Worm (Caenorhabditis elegans): Measurements from ENCODE around the gene nhl-2.

The nhl-2 gene

DNA sequence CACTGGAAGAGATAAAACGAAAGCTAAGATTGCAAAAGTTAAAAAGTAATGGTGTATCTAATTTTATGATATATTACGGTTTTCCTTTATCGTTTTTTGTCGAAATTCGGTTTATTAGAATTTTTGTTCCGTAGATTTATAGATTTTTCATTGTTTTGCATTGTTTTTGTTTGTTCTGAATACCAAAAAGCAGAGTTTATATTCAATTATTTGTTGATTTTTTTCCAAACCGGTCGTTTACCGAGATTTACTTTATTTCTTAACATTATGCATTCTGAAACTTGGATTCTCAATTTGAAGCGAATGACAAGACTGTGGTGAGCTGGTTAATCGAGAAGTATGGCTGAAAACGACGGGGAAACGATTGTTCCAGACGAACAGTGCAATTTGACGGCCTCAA lies 38.1 kb upstream of the nhl-2 start, which contains the start of gene fsn-1:
Gene fsn-1 (plus strand): TSS at position 301 of the 400 bp plus-strand sequence.
- TF ChIP-seq R02D3.7 (tag; optimal IDR thresholded peaks at IDR 0.05) (no peak), ceh-9 (tag; optimal IDR thresholded peaks at IDR 0.05) (no peak), mdl-1 (tag; optimal IDR thresholded peaks at IDR 0.05) (no peak), ztf-4 (tag; optimal IDR thresholded peaks at IDR 0.05) (no peak), sea-2 (GFP tag; optimal IDR thresholded peaks at IDR 0.05) (no peak), unc-62 (GFP tag; optimal IDR thresholded peaks at IDR 0.05) (no peak), unc-39 (tag; optimal IDR thresholded peaks at IDR 0.05) (no peak), nhr-43 (tag; optimal IDR thresholded peaks at IDR 0.05; ENCODE audit: poor library complexity, severe bottlenecking) (no peak)

DNA sequence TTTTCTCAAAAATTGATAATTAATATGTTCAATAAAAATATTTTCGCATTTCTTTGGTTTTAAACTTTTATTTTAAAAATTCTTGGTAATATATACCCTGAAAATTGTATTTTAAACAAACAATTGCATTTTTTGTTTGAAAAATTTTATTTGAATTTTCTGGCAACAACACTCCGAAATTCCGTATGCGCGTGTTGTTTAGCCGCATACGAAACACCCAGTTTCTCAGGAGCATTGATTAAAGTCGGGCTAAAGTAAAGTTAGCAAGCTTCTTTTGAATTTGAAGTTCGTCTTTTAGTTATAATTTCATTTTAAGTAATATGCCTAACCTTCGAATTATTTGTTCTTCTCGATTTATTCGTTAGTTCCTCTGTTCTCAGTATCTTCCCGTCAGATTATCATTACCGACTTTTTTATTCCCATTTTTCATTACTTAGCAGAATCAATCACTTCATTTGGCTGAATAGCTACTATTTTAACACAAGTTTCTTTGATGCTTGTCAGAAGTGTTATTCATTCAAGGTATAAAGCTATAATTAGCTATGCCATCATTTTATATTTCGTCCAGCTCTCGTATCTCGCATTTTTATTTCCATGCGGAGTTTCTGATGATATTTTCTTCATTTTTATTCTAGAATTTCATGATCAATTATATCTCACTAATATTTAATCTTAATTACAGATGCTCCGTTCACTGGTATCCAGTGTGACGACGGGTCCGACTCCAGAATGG lies 36.2 kb upstream of the nhl-2 start, which contains the start of gene mrps-18C:
Gene mrps-18C (plus strand): TSS at position 683 of the 733 bp plus-strand sequence.
- TF ChIP-seq pha-4 (tag; optimal IDR thresholded peaks at IDR 0.05) (peak; percentile 13), elt-2 (tag; optimal IDR thresholded peaks at IDR 0.05) (no peak), sea-2 (GFP tag; optimal IDR thresholded peaks at IDR 0.05) (no peak), lin-15B (tag; optimal IDR thresholded peaks at IDR 0.05) (peak; percentile 55), hmg-11 (tag; optimal IDR thresholded peaks at IDR 0.05) (peak; percentile 3), ztf-4 (tag; optimal IDR thresholded peaks at IDR 0.05) (no peak)

- no peak for TF ChIP-seq daf-12 (tag; optimal IDR thresholded peaks at IDR 0.05)
- TF ChIP-seq jun-1 (tag; optimal IDR thresholded peaks at IDR 0.05): no peak
- TF ChIP-seq nhr-11 (tag; optimal IDR thresholded peaks at IDR 0.05): no peak
- TF ChIP-seq nhr-237 (tag; optimal IDR thresholded peaks at IDR 0.05): no peak
- TF ChIP-seq unc-62 (GFP tag; optimal IDR thresholded peaks at IDR 0.05): no peak
- TF ChIP-seq ama-1 (optimal IDR thresholded peaks at IDR 0.05): no peak
Observed at ce11 chrIII:4932203-4932699, 33.4 kb upstream of the nhl-2 start, which contains the start of the genes C26E6.12 and eri-9. TSS of gene C26E6.12 (minus strand) at chrIII:4932253. TSS of gene eri-9 (plus strand) at chrIII:4932450.

ce11 chrIII:4930154-4930679 lies 31.3 kb upstream of the nhl-2 start, which contains the start of gene set-2:
TSS of gene set-2 (minus strand) at chrIII:4930204.
- no peak for TF ChIP-seq skn-1 (tag; optimal IDR thresholded peaks at IDR 0.05)
- TF ChIP-seq R02D3.7 (tag; optimal IDR thresholded peaks at IDR 0.05): peak; percentile 44
- no peak for TF ChIP-seq nhr-76 (tag; optimal IDR thresholded peaks at IDR 0.05)
- peak; percentile 30 for TF ChIP-seq elt-2 (tag; optimal IDR thresholded peaks at IDR 0.05)
- TF ChIP-seq nhr-28 (tag; optimal IDR thresholded peaks at IDR 0.05): no peak
- TF ChIP-seq lin-15B (tag; optimal IDR thresholded peaks at IDR 0.05): peak; percentile 85
- TF ChIP-seq ztf-4 (tag; optimal IDR thresholded peaks at IDR 0.05): no peak
- peak; percentile 3 for TF ChIP-seq ceh-28 (tag; optimal IDR thresholded peaks at IDR 0.05)
- no peak for TF ChIP-seq ztf-11 (tag; optimal IDR thresholded peaks at IDR 0.05)
- TF ChIP-seq nhr-23 (tag; optimal IDR thresholded peaks at IDR 0.05): peak; percentile 88
- peak; percentile 61 for TF ChIP-seq pha-4 (tag; optimal IDR thresholded peaks at IDR 0.05)
- TF ChIP-seq egl-27 (tag; optimal IDR thresholded peaks at IDR 0.05): no peak
- peak; percentile 16 for TF ChIP-seq jun-1 (tag; optimal IDR thresholded peaks at IDR 0.05)
- TF ChIP-seq lin-39 (tag; optimal IDR thresholded peaks at IDR 0.05): no peak
- TF ChIP-seq nhr-43 (tag; optimal IDR thresholded peaks at IDR 0.05; ENCODE audit: poor library complexity, severe bottlenecking): peak; percentile 89
- no peak for TF ChIP-seq elt-1 (tag; optimal IDR thresholded peaks at IDR 0.05)
- peak; percentile 60 for TF ChIP-seq nhr-25 (tag; optimal IDR thresholded peaks at IDR 0.05)
- peak; percentile 32 for TF ChIP-seq lsy-12 (tag; optimal IDR thresholded peaks at IDR 0.05)
- peak; percentile 72 for TF ChIP-seq nfya-1 (tag; optimal IDR thresholded peaks at IDR 0.05; ENCODE audit: insufficient read depth)
- no peak for TF ChIP-seq mdl-1 (tag; optimal IDR thresholded peaks at IDR 0.05)
- TF ChIP-seq tbx-2 (tag; optimal IDR thresholded peaks at IDR 0.05): no peak
- no peak for TF ChIP-seq fkh-10 (GFP tag; optimal IDR thresholded peaks at IDR 0.05)
- TF ChIP-seq nhr-77 (tag; optimal IDR thresholded peaks at IDR 0.05): no peak
- TF ChIP-seq aly-2 (tag; optimal IDR thresholded peaks at IDR 0.05): no peak
- no peak for TF ChIP-seq eor-1 (tag; optimal IDR thresholded peaks at IDR 0.05)
- TF ChIP-seq unc-39 (tag; optimal IDR thresholded peaks at IDR 0.05): no peak
- peak; percentile 55 for TF ChIP-seq hmg-11 (tag; optimal IDR thresholded peaks at IDR 0.05)
- no peak for TF ChIP-seq pqm-1 (tag; optimal IDR thresholded peaks at IDR 0.05)
